Fruit fly (Drosophila melanogaster): Measurements from ENCODE around the gene CG14963.

CG14963 gene

DNA sequence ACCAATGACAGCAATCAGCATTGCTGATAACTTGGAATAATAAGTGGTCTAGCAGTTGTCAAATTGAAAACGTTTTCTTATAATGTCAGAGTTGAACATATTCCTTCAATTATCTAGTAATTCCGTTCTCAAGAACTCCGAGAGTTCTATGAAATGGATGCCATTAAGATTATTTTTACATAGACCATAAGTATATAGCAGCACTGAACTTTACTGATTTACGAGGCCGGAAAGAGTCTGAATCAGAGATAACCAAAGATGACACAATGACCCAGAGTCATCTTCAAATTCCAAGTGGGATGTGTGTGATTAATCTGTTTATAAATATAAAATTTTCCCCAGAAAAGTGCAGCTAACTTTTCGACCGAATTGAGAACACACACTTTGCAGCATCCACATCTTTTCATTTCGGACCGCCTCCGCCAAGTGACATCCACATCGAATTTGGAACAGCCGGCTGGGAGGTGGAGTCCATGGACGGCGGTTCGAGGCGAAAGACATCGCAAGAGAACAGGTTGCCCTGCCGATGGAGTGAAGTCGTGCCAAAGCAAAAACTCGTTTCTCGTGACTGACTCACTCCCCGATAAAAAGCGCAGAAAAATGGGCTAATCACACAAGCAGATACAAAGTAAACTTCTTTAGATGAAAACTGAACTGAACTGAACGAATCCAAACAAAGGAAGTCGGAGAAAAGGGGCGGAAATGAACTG, 47.3 kb downstream of the CG14963 start (continued):
- TF ChIP-seq tio (GFP tag; optimal IDR thresholded peaks at IDR 0.05) (no peak), BEAF-32 (GFP tag; optimal IDR thresholded peaks at IDR 0.05) (no peak), dati (GFP tag; IDR thresholded peaks at IDR 0.05) (no peak), ssp (GFP tag; IDR thresholded peaks at IDR 0.05) (no peak), sna (GFP tag; IDR thresholded peaks at IDR 0.05; ENCODE audit: partially characterized antibody) (0 out of 2 replicates have a peak, but pooled peaks have one; percentile 18), oc (tag; optimal IDR thresholded peaks at IDR 0.05) (no peak), sens (GFP tag) (peak; percentile 51), hb (GFP tag; IDR thresholded peaks at IDR 0.05; ENCODE audit: partially characterized antibody) (no peak), CG17328 (GFP tag; IDR thresholded peaks at IDR 0.05) (no peak), Gug (GFP tag; IDR thresholded peaks at IDR 0.05) (no peak), Eip74EF (GFP tag; optimal IDR thresholded peaks at IDR 0.05) (no peak), CG18599 (GFP tag; optimal IDR thresholded peaks at IDR 0.05) (no peak), Rfx (GFP tag; IDR thresholded peaks at IDR 0.05) (0 out of 2 replicates have a peak, but pooled peaks have one; percentile 19), sim (GFP tag; IDR thresholded peaks at IDR 0.05) (no peak), CG1529 (GFP tag; optimal IDR thresholded peaks at IDR 0.05) (no peak), NC2β (GFP tag; optimal IDR thresholded peaks at IDR 0.05) (no peak), knrl (GFP tag; IDR thresholded peaks at IDR 0.05; ENCODE audit: partially characterized antibody) (no peak), chm (GFP tag; IDR thresholded peaks at IDR 0.05) (no peak), CG4282 (GFP tag; optimal IDR thresholded peaks at IDR 0.05) (no peak), vnd (GFP tag; IDR thresholded peaks at IDR 0.05; ENCODE audit: partially characterized antibody) (no peak), Myb (GFP tag; optimal IDR thresholded peaks at IDR 0.05) (no peak), so (GFP tag; IDR thresholded peaks at IDR 0.05) (0 out of 3 replicates have a peak, but pooled peaks have one; percentile 40), usp (GFP tag; optimal IDR thresholded peaks at IDR 0.05) (no peak), Vsx1 (GFP tag; optimal IDR thresholded peaks at IDR 0.05) (peak; percentile 37), CG6683 (GFP tag; optimal IDR thresholded peaks at IDR 0.05) (no peak), cg (GFP tag; optimal IDR thresholded peaks at IDR 0.05) (no peak), ATbp (GFP tag; optimal IDR thresholded peaks at IDR 0.05) (peak; percentile 5), CG9797 (GFP tag; optimal IDR thresholded peaks at IDR 0.05) (no peak), yki (optimal IDR thresholded peaks at IDR 0.05) (no peak), CG10431 (GFP tag; optimal IDR thresholded peaks at IDR 0.05) (no peak), dmrt11E (tag; optimal IDR thresholded peaks at IDR 0.05) (no peak), gsb-n (tag; optimal IDR thresholded peaks at IDR 0.05) (no peak), lbe (GFP tag; optimal IDR thresholded peaks at IDR 0.05) (no peak), CG12155 (GFP tag; optimal IDR thresholded peaks at IDR 0.05) (no peak), Adf1 (GFP tag; IDR thresholded peaks at IDR 0.05) (no peak), sr (GFP tag; IDR thresholded peaks at IDR 0.05) (0 out of 3 replicates have a peak, but pooled peaks have one; percentile 32), Dfd (GFP tag; optimal IDR thresholded peaks at IDR 0.05) (no peak), CG17802 (tag; optimal IDR thresholded peaks at IDR 0.05) (no peak), Hr78 (GFP tag; optimal IDR thresholded peaks at IDR 0.05) (peak in 1 of 2 experiments; percentile 41), tin (GFP tag; optimal IDR thresholded peaks at IDR 0.05) (no peak), CG6272 (GFP tag; IDR thresholded peaks at IDR 0.05) (no peak), Asciz (GFP tag; optimal IDR thresholded peaks at IDR 0.05) (no peak), btn (GFP tag; optimal IDR thresholded peaks at IDR 0.05) (no peak), kni (GFP tag; optimal IDR thresholded peaks at IDR 0.05) (peak; percentile 3)
